Fruit fly (Drosophila melanogaster) whole organism, adult: ENCODE measurements around the gene rngo.
A peak's percentile ranks its signal among the peaks of the same experiment; 100 is the strongest.

ENCODE experiments used
- CG1620 ChIP-seq: fragments of 200-800 bp; sonication (Bioruptor generic); optimal IDR thresholded peaks from 2 replicates; lab custom pipeline; 2016; ENCODE audit warnings: missing biosample characterization, missing genetic modification characterization
- Crg-1 ChIP-seq: fragments of 200-800 bp; sonication (Bioruptor generic); optimal IDR thresholded peaks from 2 replicates; lab custom pipeline; 2016; ENCODE audit warnings: missing biosample characterization, missing genetic modification characterization
- cic ChIP-seq: fragments of 200-800 bp; sonication (Bioruptor generic); optimal IDR thresholded peaks from 2 replicates; lab custom pipeline; 2017; ENCODE audit warnings: missing biosample characterization, mild to moderate bottlenecking, missing genetic modification characterization, moderate library complexity
- pad ChIP-seq: fragments of 200-800 bp; sonication (Bioruptor generic); optimal IDR thresholded peaks from 3 replicates; lab custom pipeline; 2017; ENCODE audit warnings: missing biosample characterization, missing genetic modification characterization, mild to moderate bottlenecking, moderate library complexity, missing genetic modification reagents

dm6 chrX:16448252-16449191 lies 7.3 kb downstream of the rngo start, which contains the start of the genes CG34015 and eIF4H1:
- TF ChIP-seq Crg-1: peak; percentile 12
- peak; percentile 84 for TF ChIP-seq pad (GFP tag; lab: Kevin White, UChicago)
- peak; percentile 2 for TF ChIP-seq CG1620 (GFP tag; lab: Kevin White, UChicago)
- TF ChIP-seq cic (GFP tag; lab: Kevin White, UChicago): peak; percentile 59
